Fruit fly (Drosophila melanogaster): ENCODE results near the gene alphaTub85E.

alphaTub85E gene

DNA sequence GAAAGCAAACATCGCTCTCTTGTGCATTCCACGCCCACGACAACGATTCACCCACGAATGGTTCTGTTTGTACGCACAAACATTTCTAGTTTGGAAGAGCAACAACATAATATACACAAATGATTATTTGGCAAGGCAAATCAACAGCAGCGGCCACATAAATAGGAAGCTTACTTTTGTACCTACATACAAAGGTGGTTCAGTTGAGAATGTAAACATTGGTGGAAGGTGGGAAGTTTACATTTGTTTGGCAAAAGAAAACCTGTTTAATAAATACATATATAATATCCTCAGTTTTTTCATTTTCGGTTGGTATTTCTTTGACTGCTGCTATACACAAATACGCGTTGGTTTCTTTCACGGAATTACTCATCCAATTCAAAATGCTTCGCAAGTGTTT is 30.5 kb downstream of the alphaTub85E start (continued):
- peak; percentile 81 for TF ChIP-seq zen (tag; optimal IDR thresholded peaks at IDR 0.05)
- peak; percentile 87 for TF ChIP-seq CG13624 (GFP tag; optimal IDR thresholded peaks at IDR 0.05)
- TF ChIP-seq Ptx1 (GFP tag; IDR thresholded peaks at IDR 0.05) = no peak
- TF ChIP-seq CG15073 (GFP tag; optimal IDR thresholded peaks at IDR 0.05) = peak; percentile 55
- no peak for TF ChIP-seq ap (GFP tag; IDR thresholded peaks at IDR 0.05)
- TF ChIP-seq run (tag; optimal IDR thresholded peaks at IDR 0.05) = peak; percentile 87
- TF ChIP-seq Kr (GFP tag; optimal IDR thresholded peaks at IDR 0.05) = no peak
- TF ChIP-seq TFAM (GFP tag; optimal IDR thresholded peaks at IDR 0.05) = peak; percentile 37
- no peak for TF ChIP-seq ftz-f1 (GFP tag; optimal IDR thresholded peaks at IDR 0.05)
- TF ChIP-seq CG10321 (GFP tag; IDR thresholded peaks at IDR 0.05) = no peak
- peak; percentile 84 for TF ChIP-seq CG10654 (GFP tag; optimal IDR thresholded peaks at IDR 0.05)
- peak; percentile 83 for TF ChIP-seq CG31365 (tag; optimal IDR thresholded peaks at IDR 0.05)
- TF ChIP-seq phol (tag; optimal IDR thresholded peaks at IDR 0.05) = peak; percentile 88
- TF ChIP-seq CG12104 (GFP tag; optimal IDR thresholded peaks at IDR 0.05) = peak; percentile 79
- peak; percentile 73 for TF ChIP-seq Hand (GFP tag; optimal IDR thresholded peaks at IDR 0.05)
- peak; percentile 84 for TF ChIP-seq CG5245 (GFP tag; optimal IDR thresholded peaks at IDR 0.05)
- no peak for TF ChIP-seq CG7963 (GFP tag; IDR thresholded peaks at IDR 0.05; ENCODE audit: partially characterized antibody)
- peak; percentile 51 for TF ChIP-seq CG4617 (GFP tag; optimal IDR thresholded peaks at IDR 0.05; ENCODE audit: borderline replicate concordance)
- TF ChIP-seq gcm2 (GFP tag; optimal IDR thresholded peaks at IDR 0.05) = peak; percentile 85
- peak; percentile 70 for TF ChIP-seq CG13894 (tag; optimal IDR thresholded peaks at IDR 0.05)
- TF ChIP-seq CG11398 (GFP tag; optimal IDR thresholded peaks at IDR 0.05) = peak; percentile 72
- no peak for TF ChIP-seq CG6791 (GFP tag; IDR thresholded peaks at IDR 0.05; ENCODE audit: partially characterized antibody)
- peak; percentile 81 for TF ChIP-seq CG4707 (GFP tag; optimal IDR thresholded peaks at IDR 0.05)
- TF ChIP-seq B-H2 (GFP tag; optimal IDR thresholded peaks at IDR 0.05) = peak; percentile 60
- TF ChIP-seq zf30C (GFP tag; optimal IDR thresholded peaks at IDR 0.05) = no peak
- peak; percentile 91 for TF ChIP-seq CG12391 (tag; optimal IDR thresholded peaks at IDR 0.05)
- peak; percentile 82 for TF ChIP-seq ac (GFP tag; optimal IDR thresholded peaks at IDR 0.05)
- TF ChIP-seq CG9797 (GFP tag; optimal IDR thresholded peaks at IDR 0.05) = no peak
- peak; percentile 86 for TF ChIP-seq CG16863 (GFP tag; optimal IDR thresholded peaks at IDR 0.05)
- TF ChIP-seq CG14441 (GFP tag; IDR thresholded peaks at IDR 0.05) = no peak
- TF ChIP-seq Dbx (GFP tag; IDR thresholded peaks at IDR 0.05) = no peak
- TF ChIP-seq trem (tag; optimal IDR thresholded peaks at IDR 0.05) = peak; percentile 83
- TF ChIP-seq CG13775 (GFP tag; optimal IDR thresholded peaks at IDR 0.05) = peak; percentile 73
- TF ChIP-seq PHDP (tag; optimal IDR thresholded peaks at IDR 0.05) = peak; percentile 95
- TF ChIP-seq CG11723 (GFP tag; optimal IDR thresholded peaks at IDR 0.05) = peak; percentile 84
- TF ChIP-seq peb (GFP tag; IDR thresholded peaks at IDR 0.05) = no peak
- peak; percentile 89 for TF ChIP-seq CG18262 (tag; optimal IDR thresholded peaks at IDR 0.05)
- no peak for TF ChIP-seq Bgb (GFP tag; IDR thresholded peaks at IDR 0.05; ENCODE audit: partially characterized antibody)
- TF ChIP-seq eyg (GFP tag; optimal IDR thresholded peaks at IDR 0.05) = peak; percentile 69
- peak; percentile 89 for TF ChIP-seq Xbp1 (GFP tag; optimal IDR thresholded peaks at IDR 0.05)
- TF ChIP-seq Neu2 (GFP tag; optimal IDR thresholded peaks at IDR 0.05; ENCODE audit: borderline replicate concordance) = no peak
- TF ChIP-seq CG1233 (GFP tag; optimal IDR thresholded peaks at IDR 0.05) = peak; percentile 89
- TF ChIP-seq CG2129 (GFP tag; IDR thresholded peaks at IDR 0.05; ENCODE audit: partially characterized antibody) = no peak
- peak; percentile 61 for TF ChIP-seq CG9609 (GFP tag; optimal IDR thresholded peaks at IDR 0.05)
- no peak for TF ChIP-seq aop (GFP tag; IDR thresholded peaks at IDR 0.05)
- no peak for TF ChIP-seq nerfin-2 (GFP tag; IDR thresholded peaks at IDR 0.05; ENCODE audit: partially characterized antibody)
- no peak for TF ChIP-seq Trl (optimal IDR thresholded peaks at IDR 0.05)
- peak; percentile 81 for TF ChIP-seq Trl (GFP tag; optimal IDR thresholded peaks at IDR 0.05)
- TF ChIP-seq Nf-YB (GFP tag; optimal IDR thresholded peaks at IDR 0.05) = peak; percentile 76
- peak; percentile 69 for TF ChIP-seq Ets97D (GFP tag; optimal IDR thresholded peaks at IDR 0.05)
- peak; percentile 27 for TF ChIP-seq Nf-YC (tag; optimal IDR thresholded peaks at IDR 0.05)

All from whole organism, embryonic.